Worm (Caenorhabditis elegans) whole organism, mixed stage, embryonic: Measurements from ENCODE around the gene toe-1.

Experiments
- M03D4.4 ChIP-seq: sonication (generic microtip); optimal IDR thresholded peaks from 2 replicates; lab custom pipeline; 2017; ENCODE audit warnings: mild to moderate bottlenecking, missing genetic modification characterization, missing compliant biosample characterization
- bed-3 ChIP-seq: fragments of 200-800 bp; sonication (Bioruptor generic); optimal IDR thresholded peaks from 3 replicates; lab custom pipeline; 2018; ENCODE audit warnings: mild to moderate bottlenecking, missing genetic modification characterization, moderate library complexity, missing compliant biosample characterization
- blmp-1 ChIP-seq: fragments of 150-350 bp; optimal IDR thresholded peaks from 2 replicates; lab custom pipeline; 2014; ENCODE audit warnings: missing biosample characterization, missing genetic modification characterization
- ceh-39 ChIP-seq: fragments of 150-350 bp; optimal IDR thresholded peaks from 2 replicates; lab custom pipeline; 2014; ENCODE audit warnings: missing biosample characterization, missing genetic modification characterization
- ceh-43 ChIP-seq: fragments of 200-800 bp; sonication (Bioruptor generic); optimal IDR thresholded peaks from 2 replicates; lab custom pipeline; 2018; ENCODE audit warnings: mild to moderate bottlenecking, missing genetic modification characterization, moderate library complexity, missing compliant biosample characterization
- ceh-83 ChIP-seq: fragments of 200-800 bp; sonication (Bioruptor generic); optimal IDR thresholded peaks from 2 replicates; lab custom pipeline; 2018; ENCODE audit warnings: mild to moderate bottlenecking, missing genetic modification characterization, missing compliant biosample characterization
- ces-1 ChIP-seq: fragments of 150-350 bp; optimal IDR thresholded peaks from 2 replicates; lab custom pipeline; 2014; ENCODE audit warnings: missing biosample characterization, missing genetic modification reagents, missing genetic modification characterization
- cnd-1 ChIP-seq: fragments of 200-800 bp; sonication (Bioruptor generic); optimal IDR thresholded peaks from 2 replicates; lab custom pipeline; 2018; ENCODE audit warnings: mild to moderate bottlenecking, missing genetic modification characterization, missing compliant biosample characterization
- drap-1 ChIP-seq: fragments of 200-800 bp; sonication (Bioruptor generic); optimal IDR thresholded peaks from 3 replicates; lab custom pipeline; 2018; ENCODE audit warnings: mild to moderate bottlenecking, missing genetic modification characterization, missing compliant biosample characterization
- elt-1 ChIP-seq: sonication (generic microtip); optimal IDR thresholded peaks from 2 replicates; lab custom pipeline; 2017; ENCODE audit warnings: missing genetic modification characterization, mild to moderate bottlenecking, missing compliant biosample characterization, antibody characterized with exemption, moderate library complexity, borderline replicate concordance; ENCODE audit not compliant: insufficient read depth
- elt-3 ChIP-seq: fragments of 150-350 bp; optimal IDR thresholded peaks from 2 replicates; lab custom pipeline; 2014; ENCODE audit warnings: missing biosample characterization, missing genetic modification characterization
- flh-1 ChIP-seq: fragments of 200-800 bp; sonication (Bioruptor generic); optimal IDR thresholded peaks from 2 replicates; lab custom pipeline; 2018; ENCODE audit warnings: mild to moderate bottlenecking, missing genetic modification characterization, moderate library complexity, missing compliant biosample characterization
- hlh-1 ChIP-seq: fragments of 150-350 bp; optimal IDR thresholded peaks from 2 replicates; lab custom pipeline; 2014; ENCODE audit warnings: missing biosample characterization, missing genetic modification reagents, missing genetic modification characterization
- lin-13 ChIP-seq: fragments of 150-350 bp; optimal IDR thresholded peaks from 2 replicates; lab custom pipeline; 2014; ENCODE audit warnings: missing biosample characterization, missing genetic modification characterization
- lin-32 ChIP-seq: fragments of 200-800 bp; sonication (Bioruptor generic); optimal IDR thresholded peaks from 2 replicates; lab custom pipeline; 2018; ENCODE audit warnings: mild to moderate bottlenecking, missing genetic modification characterization, missing compliant biosample characterization
- lsy-2 ChIP-seq: fragments of 150-350 bp; optimal IDR thresholded peaks from 2 replicates; lab custom pipeline; 2014; ENCODE audit warnings: missing biosample characterization, missing genetic modification characterization
- mab-5 ChIP-seq: fragments of 150-350 bp; optimal IDR thresholded peaks from 2 replicates; lab custom pipeline; 2014; ENCODE audit warnings: missing biosample characterization, missing genetic modification characterization
- mep-1 ChIP-seq: fragments of 150-350 bp; optimal IDR thresholded peaks from 2 replicates; lab custom pipeline; 2017; ENCODE audit warnings: missing biosample characterization, missing genetic modification reagents, missing genetic modification characterization, inconsistent platforms
- mls-2 ChIP-seq: sonication (generic microtip); optimal IDR thresholded peaks from 2 replicates; lab custom pipeline; 2016; ENCODE audit warnings: mild to moderate bottlenecking, missing genetic modification characterization, moderate library complexity, missing compliant biosample characterization
- nhr-12 ChIP-seq: fragments of 150-350 bp; optimal IDR thresholded peaks from 2 replicates; lab custom pipeline; 2014; ENCODE audit warnings: missing biosample characterization, missing genetic modification characterization
- nhr-2 ChIP-seq: fragments of 150-350 bp; optimal IDR thresholded peaks from 2 replicates; lab custom pipeline; 2014; ENCODE audit warnings: missing biosample characterization, missing genetic modification characterization
- nhr-28 ChIP-seq: fragments of 150-350 bp; optimal IDR thresholded peaks from 2 replicates; lab custom pipeline; 2014; ENCODE audit warnings: missing biosample characterization, missing genetic modification characterization
- nhr-76 ChIP-seq: sonication (generic microtip); optimal IDR thresholded peaks from 2 replicates; lab custom pipeline; 2017; ENCODE audit warnings: missing biosample characterization, missing genetic modification characterization
- pha-4 ChIP-seq: fragments of 150-350 bp; optimal IDR thresholded peaks from 2 replicates; lab custom pipeline; 2018; ENCODE audit warnings: missing biosample characterization, missing genetic modification reagents, missing genetic modification characterization
- sem-2 ChIP-seq: fragments of 200-800 bp; sonication (Bioruptor generic); optimal IDR thresholded peaks from 2 replicates; lab custom pipeline; 2018; ENCODE audit warnings: mild to moderate bottlenecking, missing genetic modification characterization, missing compliant biosample characterization
- sptf-1 ChIP-seq: sonication (generic microtip); optimal IDR thresholded peaks from 2 replicates; lab custom pipeline; 2017; ENCODE audit warnings: mild to moderate bottlenecking, missing genetic modification characterization, moderate library complexity, missing compliant biosample characterization
- tbx-8 ChIP-seq: fragments of 200-800 bp; sonication (Bioruptor generic); optimal IDR thresholded peaks from 2 replicates; lab custom pipeline; 2018; ENCODE audit warnings: mild to moderate bottlenecking, missing genetic modification characterization, moderate library complexity, missing compliant biosample characterization
- unc-120 ChIP-seq: sonication (generic microtip); optimal IDR thresholded peaks from 2 replicates; lab custom pipeline; 2017; ENCODE audit warnings: missing genetic modification characterization, missing compliant biosample characterization; ENCODE audit not compliant: poor library complexity, severe bottlenecking
- unc-39 ChIP-seq: fragments of 150-350 bp; optimal IDR thresholded peaks from 2 replicates; lab custom pipeline; 2014; ENCODE audit warnings: missing biosample characterization, missing genetic modification characterization
- unc-62 ChIP-seq: fragments of 150-350 bp; optimal IDR thresholded peaks from 2 replicates; lab custom pipeline; 2014; ENCODE audit warnings: missing biosample characterization, missing genetic modification reagents, missing genetic modification characterization
- zip-8 ChIP-seq: fragments of 150-350 bp; optimal IDR thresholded peaks from 2 replicates; lab custom pipeline; 2014; ENCODE audit warnings: missing biosample characterization, missing genetic modification characterization
- ztf-11 ChIP-seq: fragments of 150-350 bp; optimal IDR thresholded peaks from 2 replicates; lab custom pipeline; 2014; ENCODE audit warnings: missing biosample characterization, missing genetic modification characterization

toe-1 gene

ce11 chrII:4409650-4410049 lies 15.3 kb upstream of the toe-1 start:
- TF ChIP-seq sem-2 (no peak), ztf-11 (no peak), elt-3 (tag; lab: Kevin White, UChicago) (no peak), ceh-43 (no peak), pha-4 (tag; lab: Kevin White, UChicago) (no peak), mab-5 (tag; lab: Kevin White, UChicago) (no peak), nhr-12 (tag; lab: Kevin White, UChicago) (no peak), unc-39 (tag; lab: Kevin White, UChicago) (no peak), bed-3 (GFP tag; lab: Kevin White, UChicago) (no peak), lin-32 (GFP tag; lab: Kevin White, UChicago) (no peak), drap-1 (GFP tag; lab: Kevin White, UChicago) (no peak), unc-62 (GFP tag; lab: Kevin White, UChicago) (no peak)

ce11 chrII:4417333-4417732 lies 7.6 kb upstream of the toe-1 start, which contains the start of gene sod-5:
Gene sod-5 (plus strand): TSS chrII:4417633.
- TF ChIP-seq ces-1 (no peak), sptf-1 (tag; lab: Kevin White, UChicago) (no peak), M03D4.4 (tag; lab: Kevin White, UChicago) (no peak), ceh-43 (no peak), tbx-8 (GFP tag; lab: Kevin White, UChicago) (no peak), ceh-83 (no peak), ceh-39 (no peak), nhr-28 (tag; lab: Kevin White, UChicago) (no peak), mls-2 (tag; lab: Kevin White, UChicago) (no peak), unc-120 (tag; lab: Kevin White, UChicago) (no peak), flh-1 (no peak), hlh-1 (tag; lab: Kevin White, UChicago) (no peak), mep-1 (tag; lab: Kevin White, UChicago) (no peak), elt-1 (tag; lab: Kevin White, UChicago) (no peak), lin-32 (GFP tag; lab: Kevin White, UChicago) (no peak), pha-4 (tag; lab: Kevin White, UChicago) (no peak), sem-2 (no peak), lsy-2 (no peak)

DNA sequence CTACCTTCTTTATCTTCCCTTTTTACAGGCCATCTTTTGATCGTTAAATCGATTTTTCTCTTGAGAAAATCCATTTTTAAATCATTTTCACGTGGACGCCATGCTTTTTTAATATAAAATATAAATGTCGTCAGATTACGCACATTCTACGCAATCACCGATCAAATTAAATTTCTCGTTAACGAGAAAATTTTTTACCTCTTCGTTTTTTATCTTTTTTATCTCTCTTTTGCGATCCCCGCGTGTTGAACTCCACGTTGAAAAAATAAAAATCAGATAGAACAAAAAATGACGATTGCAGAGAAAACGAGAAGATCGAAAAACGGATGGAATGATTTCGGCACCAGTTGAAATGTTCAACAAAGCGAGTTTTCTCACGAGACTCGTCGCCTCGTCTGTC lies 5.0 kb upstream of the toe-1 start, which contains the start of gene bpnt-1:
TSS of gene bpnt-1 (plus strand) at position 301 of the 400 bp plus-strand sequence.
- TF ChIP-seq nhr-76 (no peak), ceh-83 (no peak), unc-120 (tag; lab: Kevin White, UChicago) (no peak), pha-4 (tag; lab: Kevin White, UChicago) (no peak), elt-3 (tag; lab: Kevin White, UChicago) (no peak), cnd-1 (tag; lab: Kevin White, UChicago) (no peak), ceh-43 (no peak), drap-1 (GFP tag; lab: Kevin White, UChicago) (no peak), mep-1 (tag; lab: Kevin White, UChicago) (no peak), lin-13 (no peak), blmp-1 (tag; lab: Kevin White, UChicago) (no peak)

- TF ChIP-seq cnd-1 (tag; lab: Kevin White, UChicago) (no peak), nhr-76 (no peak)
These were observed 3.2 kb downstream of the toe-1 start for ce11 chrII:4428121-4428520.

- TF ChIP-seq zip-8 (no peak), mep-1 (tag; lab: Kevin White, UChicago) (no peak), blmp-1 (tag; lab: Kevin White, UChicago) (no peak), sptf-1 (tag; lab: Kevin White, UChicago) (no peak), nhr-28 (tag; lab: Kevin White, UChicago) (no peak), flh-1 (no peak), unc-62 (GFP tag; lab: Kevin White, UChicago) (no peak), lsy-2 (no peak), pha-4 (tag; lab: Kevin White, UChicago) (no peak), tbx-8 (GFP tag; lab: Kevin White, UChicago) (no peak), bed-3 (GFP tag; lab: Kevin White, UChicago) (no peak), mab-5 (tag; lab: Kevin White, UChicago) (no peak), unc-120 (tag; lab: Kevin White, UChicago) (no peak), mls-2 (tag; lab: Kevin White, UChicago) (no peak), elt-3 (tag; lab: Kevin White, UChicago) (no peak), nhr-2 (tag; lab: Kevin White, UChicago) (no peak), lin-13 (no peak), ceh-83 (no peak), lin-32 (GFP tag; lab: Kevin White, UChicago) (no peak)
These were observed 8.2 kb downstream of the toe-1 start, which contains the start of gene nhr-109 for ce11 chrII:4433146-4433545. Gene nhr-109 (plus strand): TSS chrII:4433367.
